Worm (Caenorhabditis elegans) whole organism, mixed stage, embryonic: ENCODE results near the gene C34E10.9.

ENCODE experiments used
- ceh-83 ChIP-seq: fragments of 200-800 bp; sonication (Bioruptor generic); optimal IDR thresholded peaks from 2 replicates; lab custom pipeline; 2018; ENCODE audit warnings: mild to moderate bottlenecking, missing genetic modification characterization, missing compliant biosample characterization
- lin-13 ChIP-seq: fragments of 150-350 bp; optimal IDR thresholded peaks from 2 replicates; lab custom pipeline; 2014; ENCODE audit warnings: missing biosample characterization, missing genetic modification characterization
- mab-5 ChIP-seq: fragments of 150-350 bp; optimal IDR thresholded peaks from 2 replicates; lab custom pipeline; 2014; ENCODE audit warnings: missing biosample characterization, missing genetic modification characterization
- mep-1 ChIP-seq: fragments of 150-350 bp; optimal IDR thresholded peaks from 2 replicates; lab custom pipeline; 2017; ENCODE audit warnings: missing biosample characterization, missing genetic modification reagents, missing genetic modification characterization, inconsistent platforms
- mls-2 ChIP-seq: sonication (generic microtip); optimal IDR thresholded peaks from 2 replicates; lab custom pipeline; 2016; ENCODE audit warnings: mild to moderate bottlenecking, missing genetic modification characterization, moderate library complexity, missing compliant biosample characterization
- nhr-237 ChIP-seq: fragments of 150-350 bp; optimal IDR thresholded peaks from 2 replicates; lab custom pipeline; 2014; ENCODE audit warnings: missing biosample characterization, missing genetic modification characterization
- pha-4 ChIP-seq: fragments of 150-350 bp; optimal IDR thresholded peaks from 2 replicates; lab custom pipeline; 2018; ENCODE audit warnings: missing biosample characterization, missing genetic modification reagents, missing genetic modification characterization
- ztf-11 ChIP-seq: fragments of 150-350 bp; optimal IDR thresholded peaks from 2 replicates; lab custom pipeline; 2014; ENCODE audit warnings: missing biosample characterization, missing genetic modification characterization

- no peak for TF ChIP-seq pha-4 (tag; lab: Kevin White, UChicago)
- no peak for TF ChIP-seq nhr-237
- no peak for TF ChIP-seq mep-1 (tag; lab: Kevin White, UChicago)
- no peak for TF ChIP-seq lin-13 (tag; lab: Kevin White, UChicago)
- no peak for TF ChIP-seq ceh-83
- TF ChIP-seq mab-5 (tag; lab: Kevin White, UChicago) = no peak
- no peak for TF ChIP-seq mls-2 (tag; lab: Kevin White, UChicago)
- TF ChIP-seq ztf-11 (tag; lab: Kevin White, UChicago) = no peak
Observed at ce11 chrIII:5285484-5285883, 22.3 kb upstream of the C34E10.9 start.
